Worm (Caenorhabditis elegans): ENCODE results near the gene ctns-1.
A peak's percentile ranks its signal among the peaks of the same experiment; 100 is the strongest.

The ctns-1 gene

ce11 chrII:8129495-8130010, 7.2 kb downstream of the ctns-1 start, which contains the start of gene ulp-4:
ulp-4 (plus strand) TSS chrII:8129960.
- TF ChIP-seq ama-1 (optimal IDR thresholded peaks at IDR 0.05) (no peak), scrt-1 (GFP tag; IDR thresholded peaks at IDR 0.05) (no peak), hmbx-1 (tag; optimal IDR thresholded peaks at IDR 0.05) (no peak), aly-1 (tag; optimal IDR thresholded peaks at IDR 0.05) (no peak), pes-1 (GFP tag; IDR thresholded peaks at IDR 0.05) (no peak)

- no peak for TF ChIP-seq scrt-1 (GFP tag; IDR thresholded peaks at IDR 0.05)
- TF ChIP-seq hmg-4 (GFP tag; optimal IDR thresholded peaks at IDR 0.05): peak; percentile 13
- TF ChIP-seq aly-1 (tag; optimal IDR thresholded peaks at IDR 0.05): no peak
Observed at ce11 chrII:8129040-8129387, 7.7 kb downstream of the ctns-1 start.

- TF ChIP-seq tbx-37 (GFP tag; conservative IDR thresholded peaks at IDR 0.05) (peak; percentile 50; the same call in 1 of the 2 replicates), scrt-1 (GFP tag; IDR thresholded peaks at IDR 0.05) (peak; percentile 64; the same call in 1 of the 2 replicates), tbx-11 (GFP tag; IDR thresholded peaks at IDR 0.05) (no peak), ceh-13 (GFP tag; optimal IDR thresholded peaks at IDR 0.05) (no peak), hnd-1 (tag; optimal IDR thresholded peaks at IDR 0.05) (no peak), hmg-4 (GFP tag; optimal IDR thresholded peaks at IDR 0.05) (peak; percentile 91), pes-1 (GFP tag; IDR thresholded peaks at IDR 0.05) (peak; percentile 38; the same call in 1 of the 2 replicates), F13C5.2 (tag; optimal IDR thresholded peaks at IDR 0.05) (peak; percentile 64), flt-1 (GFP tag; IDR thresholded peaks at IDR 0.05) (0 out of 2 replicates have a peak, but pooled peaks have one; percentile 43), B0310.2 (tag; optimal IDR thresholded peaks at IDR 0.05) (no peak), ceh-36 (tag; optimal IDR thresholded peaks at IDR 0.05) (no peak), aly-1 (tag; optimal IDR thresholded peaks at IDR 0.05) (peak; percentile 76), ets-7 (tag; optimal IDR thresholded peaks at IDR 0.05) (peak; percentile 35), sea-1 (GFP tag; conservative IDR thresholded peaks at IDR 0.05) (0 out of 2 replicates have a peak, but pooled peaks have one; percentile 32), ama-1 (optimal IDR thresholded peaks at IDR 0.05) (no peak)
Observed at ce11 chrII:8128273-8129039, 8.3 kb downstream of the ctns-1 start.

ce11 chrII:8127794-8128193, 8.9 kb downstream of the ctns-1 start:
- TF ChIP-seq tbx-11 (GFP tag; IDR thresholded peaks at IDR 0.05) (no peak), hmg-4 (GFP tag; optimal IDR thresholded peaks at IDR 0.05) (no peak)

- no peak for TF ChIP-seq aly-1 (tag; optimal IDR thresholded peaks at IDR 0.05)
- no peak for TF ChIP-seq pes-1 (GFP tag; IDR thresholded peaks at IDR 0.05)
- no peak for TF ChIP-seq tra-4 (tag; optimal IDR thresholded peaks at IDR 0.05)
- no peak for TF ChIP-seq B0310.2 (tag; optimal IDR thresholded peaks at IDR 0.05)
- no peak for TF ChIP-seq ama-1 (optimal IDR thresholded peaks at IDR 0.05)
- TF ChIP-seq tbx-11 (GFP tag; IDR thresholded peaks at IDR 0.05): no peak
- no peak for TF ChIP-seq flt-1 (GFP tag; IDR thresholded peaks at IDR 0.05)
- TF ChIP-seq ceh-13 (GFP tag; optimal IDR thresholded peaks at IDR 0.05): no peak
- no peak for TF ChIP-seq hmbx-1 (tag; optimal IDR thresholded peaks at IDR 0.05)
- TF ChIP-seq tbx-37 (GFP tag; conservative IDR thresholded peaks at IDR 0.05): no peak
- TF ChIP-seq ceh-36 (tag; optimal IDR thresholded peaks at IDR 0.05): no peak
- no peak for TF ChIP-seq F13C5.2 (tag; optimal IDR thresholded peaks at IDR 0.05)
Observed at ce11 chrII:8127290-8127689, 9.4 kb downstream of the ctns-1 start.

- TF ChIP-seq tbx-11 (GFP tag; IDR thresholded peaks at IDR 0.05) (no peak), hmg-4 (GFP tag; optimal IDR thresholded peaks at IDR 0.05) (no peak), B0310.2 (tag; optimal IDR thresholded peaks at IDR 0.05) (no peak)
Observed at ce11 chrII:8126617-8127016, 10.1 kb downstream of the ctns-1 start.

ce11 chrII:8126132-8126531, 10.6 kb downstream of the ctns-1 start:
- no peak for TF ChIP-seq flt-1 (GFP tag; IDR thresholded peaks at IDR 0.05)
- TF ChIP-seq ets-7 (tag; optimal IDR thresholded peaks at IDR 0.05): no peak
- no peak for TF ChIP-seq hnd-1 (tag; optimal IDR thresholded peaks at IDR 0.05)
- TF ChIP-seq scrt-1 (GFP tag; IDR thresholded peaks at IDR 0.05): no peak
- TF ChIP-seq tra-4 (tag; optimal IDR thresholded peaks at IDR 0.05): no peak
- no peak for TF ChIP-seq tbx-37 (GFP tag; conservative IDR thresholded peaks at IDR 0.05)
- TF ChIP-seq aly-1 (tag; optimal IDR thresholded peaks at IDR 0.05): no peak
- no peak for TF ChIP-seq ceh-13 (GFP tag; optimal IDR thresholded peaks at IDR 0.05)
- TF ChIP-seq ama-1 (optimal IDR thresholded peaks at IDR 0.05): no peak
- TF ChIP-seq B0310.2 (tag; optimal IDR thresholded peaks at IDR 0.05): no peak
- no peak for TF ChIP-seq tbx-11 (GFP tag; IDR thresholded peaks at IDR 0.05)
- peak; percentile 41; the same call in 1 of the 2 replicates for TF ChIP-seq pes-1 (GFP tag; IDR thresholded peaks at IDR 0.05)
- TF ChIP-seq F13C5.2 (tag; optimal IDR thresholded peaks at IDR 0.05): no peak
- TF ChIP-seq hmg-4 (GFP tag; optimal IDR thresholded peaks at IDR 0.05): peak; percentile 21
- TF ChIP-seq hmbx-1 (tag; optimal IDR thresholded peaks at IDR 0.05): no peak
- TF ChIP-seq sea-1 (GFP tag; conservative IDR thresholded peaks at IDR 0.05): no peak
- no peak for TF ChIP-seq ceh-36 (tag; optimal IDR thresholded peaks at IDR 0.05)

- TF ChIP-seq pes-1 (GFP tag; IDR thresholded peaks at IDR 0.05): no peak
- no peak for TF ChIP-seq tbx-37 (GFP tag; conservative IDR thresholded peaks at IDR 0.05)
- no peak for TF ChIP-seq F13C5.2 (tag; optimal IDR thresholded peaks at IDR 0.05)
- TF ChIP-seq B0310.2 (tag; optimal IDR thresholded peaks at IDR 0.05): no peak
- TF ChIP-seq aly-1 (tag; optimal IDR thresholded peaks at IDR 0.05): no peak
- TF ChIP-seq ama-1 (optimal IDR thresholded peaks at IDR 0.05): no peak
- TF ChIP-seq hmbx-1 (tag; optimal IDR thresholded peaks at IDR 0.05): no peak
- no peak for TF ChIP-seq scrt-1 (GFP tag; IDR thresholded peaks at IDR 0.05)
Observed at ce11 chrII:8125439-8125838, 11.3 kb downstream of the ctns-1 start.

Measured in whole organism, early embryonic.